Worm (Caenorhabditis elegans) whole organism, L2 larva: ENCODE measurements around the gene F26H11.8.

Source experiments
- R02D3.7 ChIP-seq: fragments of 150-350 bp; optimal IDR thresholded peaks from 2 replicates; lab custom pipeline; 2014; ENCODE audit warnings: missing biosample characterization, missing genetic modification characterization
- ZK546.5 ChIP-seq: sonication (generic microtip); optimal IDR thresholded peaks from 2 replicates; lab custom pipeline; 2017; ENCODE audit warnings: missing biosample characterization, missing genetic modification characterization
- aly-2 ChIP-seq: fragments of 150-350 bp; optimal IDR thresholded peaks from 2 replicates; lab custom pipeline; 2014; ENCODE audit warnings: missing biosample characterization, missing genetic modification characterization
- blmp-1 ChIP-seq: sonication (generic microtip); optimal IDR thresholded peaks from 2 replicates; lab custom pipeline; 2017; ENCODE audit warnings: missing genetic modification characterization, mild to moderate bottlenecking, missing compliant biosample characterization, antibody characterized with exemption, moderate library complexity; ENCODE audit not compliant: insufficient read depth
- egl-27 ChIP-seq: sonication (generic microtip); optimal IDR thresholded peaks from 3 replicates; lab custom pipeline; 2017; ENCODE audit warnings: missing biosample characterization, missing genetic modification reagents, missing genetic modification characterization
- elt-1 ChIP-seq: fragments of 150-350 bp; optimal IDR thresholded peaks from 2 replicates; lab custom pipeline; 2014; ENCODE audit warnings: missing biosample characterization, missing genetic modification characterization
- mdl-1 ChIP-seq, 2 experiments: fragments of 150-350 bp in 1 of 2; sonication (generic microtip) in 1 of 2; optimal IDR thresholded peaks; 2 replicates each; lab custom pipeline; 2017; ENCODE audit warnings: missing biosample characterization in 2 of 2, missing genetic modification characterization in 2 of 2
- nhr-11 ChIP-seq: fragments of 150-350 bp; optimal IDR thresholded peaks from 2 replicates; lab custom pipeline; 2014; ENCODE audit warnings: missing biosample characterization, missing genetic modification characterization
- nhr-23 ChIP-seq: fragments of 150-350 bp; optimal IDR thresholded peaks from 2 replicates; lab custom pipeline; 2014; ENCODE audit warnings: missing biosample characterization, missing genetic modification reagents, missing genetic modification characterization
- nhr-25 ChIP-seq: fragments of 150-350 bp; sonication (generic microtip); optimal IDR thresholded peaks from 3 replicates; lab custom pipeline; 2014; ENCODE audit warnings: missing biosample characterization, missing genetic modification characterization
- nhr-77 ChIP-seq: fragments of 150-350 bp; optimal IDR thresholded peaks from 2 replicates; lab custom pipeline; 2014; ENCODE audit warnings: missing biosample characterization, missing genetic modification characterization
- snpc-4 ChIP-seq: fragments of 150-350 bp; optimal IDR thresholded peaks from 2 replicates; lab custom pipeline; 2014; ENCODE audit warnings: missing biosample characterization, missing genetic modification characterization
- unc-62 ChIP-seq: fragments of 150-350 bp; optimal IDR thresholded peaks from 2 replicates; lab custom pipeline; 2014; ENCODE audit warnings: missing biosample characterization, missing genetic modification reagents, missing genetic modification characterization
- zag-1 ChIP-seq: fragments of 150-350 bp; optimal IDR thresholded peaks from 2 replicates; lab custom pipeline; 2014; ENCODE audit warnings: missing biosample characterization, missing genetic modification characterization

DNA sequence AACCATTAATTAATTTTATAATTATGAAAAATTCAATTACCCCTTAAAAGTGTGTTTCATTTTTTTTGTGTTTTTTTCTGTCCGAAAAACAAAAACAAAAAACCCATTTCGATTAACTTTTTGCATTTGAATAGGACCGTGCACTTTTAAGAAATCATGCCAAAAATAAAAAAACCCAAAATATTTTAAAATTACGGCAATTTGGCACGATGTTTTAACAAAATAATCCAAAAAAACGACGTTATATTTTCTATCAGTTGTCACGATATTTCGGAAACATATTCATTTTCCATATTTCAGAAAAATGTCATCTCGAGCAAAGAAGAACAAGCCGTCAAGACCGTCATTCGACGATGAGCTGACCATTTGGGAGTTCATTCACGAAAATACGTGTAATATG lies 26.6 kb upstream of the F26H11.8 start, which contains the start of gene tebp-1:
- TF ChIP-seq unc-62 (GFP tag; lab: Kevin White, UChicago) = no peak
- TF ChIP-seq egl-27 (tag; lab: Kevin White, UChicago) = no peak
- TF ChIP-seq nhr-11 (tag; lab: Kevin White, UChicago) = no peak
- no peak for TF ChIP-seq nhr-23 (tag; lab: Kevin White, UChicago)
- no peak for TF ChIP-seq R02D3.7
- TF ChIP-seq elt-1 (tag; lab: Kevin White, UChicago) = no peak
- no peak for TF ChIP-seq snpc-4 (tag; lab: Kevin White, UChicago)
- no peak for TF ChIP-seq ZK546.5 (tag; lab: Kevin White, UChicago)
- no peak for TF ChIP-seq zag-1
- no peak for TF ChIP-seq aly-2 (tag; lab: Kevin White, UChicago)
- TF ChIP-seq mdl-1 (tag; optimal IDR thresholded peaks at IDR 0.05; lab: Kevin White, UChicago) = no peak
- TF ChIP-seq nhr-25 (tag; lab: Kevin White, UChicago) = no peak
- no peak for TF ChIP-seq blmp-1 (tag; lab: Kevin White, UChicago)
- no peak for TF ChIP-seq nhr-77 (tag; lab: Kevin White, UChicago)
